Fruit fly (Drosophila melanogaster): ENCODE results near the gene chm.
A peak's percentile ranks its signal among the peaks of the same experiment; 100 is the strongest.

chm gene

DNA sequence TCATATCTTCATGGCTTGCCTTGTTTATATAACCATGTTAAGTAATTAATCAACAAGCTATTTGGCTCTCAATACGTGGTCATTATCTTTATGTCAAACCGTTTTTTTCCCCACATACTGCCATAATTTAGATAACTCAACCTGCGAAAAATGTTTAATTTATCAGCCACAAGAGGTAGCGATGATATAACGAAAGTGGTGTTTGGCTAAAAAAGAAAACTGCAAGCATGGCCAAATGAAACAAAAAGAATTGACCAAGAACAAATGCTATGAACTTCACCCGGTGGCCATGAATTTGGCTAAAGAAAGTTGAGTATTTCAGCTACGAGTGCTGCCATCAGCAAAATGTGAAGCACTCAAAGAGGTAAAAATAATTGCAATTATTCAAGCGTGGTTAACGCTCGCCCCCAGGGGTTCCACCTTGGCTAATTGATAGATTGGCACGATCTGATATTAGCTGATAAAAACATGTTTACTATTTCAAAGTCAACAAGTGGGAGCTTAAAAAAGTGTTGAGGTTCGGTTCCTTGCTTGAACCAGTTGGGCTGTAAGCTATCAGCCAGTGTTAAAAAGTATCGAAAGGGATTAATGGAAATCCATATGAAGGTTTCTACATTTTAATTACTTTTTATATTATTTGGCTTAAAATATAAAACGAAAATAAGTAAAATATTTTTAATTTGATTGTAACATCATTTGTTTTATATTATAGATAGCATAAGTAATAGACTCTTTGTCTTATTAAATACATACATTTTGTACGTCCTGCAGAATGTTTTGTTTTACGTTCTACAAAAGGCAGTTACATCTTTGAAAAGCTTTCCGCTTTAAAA, 24.5 kb downstream of the chm start (continued):
- TF ChIP-seq Atf-2 (GFP tag; optimal IDR thresholded peaks at IDR 0.05): peak; percentile 63
- no peak for TF ChIP-seq CG12299 (tag; optimal IDR thresholded peaks at IDR 0.05)
- TF ChIP-seq tin (GFP tag; optimal IDR thresholded peaks at IDR 0.05): peak; percentile 56
- TF ChIP-seq wek (GFP tag; optimal IDR thresholded peaks at IDR 0.05): peak; percentile 85
- peak; percentile 47 for TF ChIP-seq Nf-YC (tag; optimal IDR thresholded peaks at IDR 0.05)
- peak; percentile 61 for TF ChIP-seq Ptx1 (GFP tag; IDR thresholded peaks at IDR 0.05)
- TF ChIP-seq CoRest (tag; optimal IDR thresholded peaks at IDR 0.05): peak; percentile 59
- peak; percentile 67 for TF ChIP-seq CG3163 (GFP tag; optimal IDR thresholded peaks at IDR 0.05)
- TF ChIP-seq tna (GFP tag; IDR thresholded peaks at IDR 0.05; ENCODE audit: partially characterized antibody): no peak
- no peak; the same call in 1 of the 2 replicates for TF ChIP-seq GATAe (GFP tag; conservative IDR thresholded peaks at IDR 0.05)
- TF ChIP-seq tll (GFP tag; optimal IDR thresholded peaks at IDR 0.05): no peak
- peak; percentile 42 for TF ChIP-seq wor (GFP tag; IDR thresholded peaks at IDR 0.05)
- TF ChIP-seq CG12769 (tag; optimal IDR thresholded peaks at IDR 0.05): peak; percentile 85
- TF ChIP-seq Hr3 (GFP tag; optimal IDR thresholded peaks at IDR 0.05): peak; percentile 60
- no peak for TF ChIP-seq eve (GFP tag; optimal IDR thresholded peaks at IDR 0.05)
- no peak for TF ChIP-seq CG9437 (GFP tag; optimal IDR thresholded peaks at IDR 0.05)
- peak; percentile 64 for TF ChIP-seq repo (GFP tag; optimal IDR thresholded peaks at IDR 0.05)
- peak; percentile 53; the same call in 2 of the 3 replicates for TF ChIP-seq Optix (GFP tag; IDR thresholded peaks at IDR 0.05)
- TF ChIP-seq dysf (GFP tag; IDR thresholded peaks at IDR 0.05): peak; percentile 52; the same call in 2 of the 3 replicates
- TF ChIP-seq HLHmδ (GFP tag; optimal IDR thresholded peaks at IDR 0.05): no peak
- peak; percentile 53 to 67 for TF ChIP-seq Pdp1 (GFP tag; optimal IDR thresholded peaks at IDR 0.05)
- TF ChIP-seq jing (GFP tag; optimal IDR thresholded peaks at IDR 0.05): no peak
- peak; percentile 16 for TF ChIP-seq run (tag; optimal IDR thresholded peaks at IDR 0.05)
- no peak for TF ChIP-seq sc (optimal IDR thresholded peaks at IDR 0.05)
- peak; percentile 38 for TF ChIP-seq sc (GFP tag; optimal IDR thresholded peaks at IDR 0.05)
- TF ChIP-seq Awh (GFP tag; IDR thresholded peaks at IDR 0.05): peak; percentile 92
- peak; percentile 30 for TF ChIP-seq vfl (GFP tag; optimal IDR thresholded peaks at IDR 0.05)
- peak; percentile 46 for TF ChIP-seq grau (tag; optimal IDR thresholded peaks at IDR 0.05)
- peak; percentile 53 for TF ChIP-seq E2f1 (GFP tag; IDR thresholded peaks at IDR 0.05)
- TF ChIP-seq unpg (GFP tag; optimal IDR thresholded peaks at IDR 0.05): peak; percentile 54
- TF ChIP-seq CG9817 (tag; optimal IDR thresholded peaks at IDR 0.05): peak; percentile 71
- TF ChIP-seq fu2 (GFP tag; optimal IDR thresholded peaks at IDR 0.05): peak; percentile 48
- peak; percentile 77 for TF ChIP-seq CG3407 (GFP tag; optimal IDR thresholded peaks at IDR 0.05)
- peak; percentile 41 for TF ChIP-seq CG12391 (tag; optimal IDR thresholded peaks at IDR 0.05)
- peak; percentile 31 for TF ChIP-seq disco-r (GFP tag; optimal IDR thresholded peaks at IDR 0.05)
- TF ChIP-seq CG10431 (GFP tag; optimal IDR thresholded peaks at IDR 0.05): peak; percentile 40
- peak; percentile 61 for TF ChIP-seq CG13424 (tag; optimal IDR thresholded peaks at IDR 0.05)
- peak; percentile 47 for TF ChIP-seq CG12219 (GFP tag; optimal IDR thresholded peaks at IDR 0.05)
- no peak for TF ChIP-seq Gsc (GFP tag; IDR thresholded peaks at IDR 0.05)
- no peak for TF ChIP-seq CG10565 (GFP tag; optimal IDR thresholded peaks at IDR 0.05)
- TF ChIP-seq CG10654 (GFP tag; optimal IDR thresholded peaks at IDR 0.05): peak; percentile 69
- TF ChIP-seq CG43689 (GFP tag; IDR thresholded peaks at IDR 0.05): peak; percentile 80
- peak; percentile 4 for TF ChIP-seq da (GFP tag; optimal IDR thresholded peaks at IDR 0.05)
- peak; percentile 66 for TF ChIP-seq CG11696 (GFP tag; IDR thresholded peaks at IDR 0.05)
- peak; percentile 67 for TF ChIP-seq CG5180 (GFP tag; optimal IDR thresholded peaks at IDR 0.05)
- peak; percentile 84 for TF ChIP-seq Ets65A (GFP tag)
- TF ChIP-seq Xbp1 (GFP tag; optimal IDR thresholded peaks at IDR 0.05): peak; percentile 14
- peak; percentile 40 for TF ChIP-seq dm (GFP tag; optimal IDR thresholded peaks at IDR 0.05)
- TF ChIP-seq cwo (GFP tag; optimal IDR thresholded peaks at IDR 0.05): peak; percentile 55

Data from whole organism, embryonic.